Worm (Caenorhabditis elegans) whole organism, L1 larva: ENCODE results near the gene F58B4.7.
A peak's percentile ranks its signal among the peaks of the same experiment; 100 is the strongest.

Experiments used
- C04F5.9 ChIP-seq: sonication (generic microtip); optimal IDR thresholded peaks from 2 replicates; lab custom pipeline; 2016; ENCODE audit warnings: missing genetic modification characterization, missing compliant biosample characterization
- C16A3.4 ChIP-seq: fragments of 150-350 bp; optimal IDR thresholded peaks from 2 replicates; lab custom pipeline; 2014; ENCODE audit warnings: missing biosample characterization, missing genetic modification characterization
- C34B4.2 ChIP-seq: sonication (generic microtip); optimal IDR thresholded peaks from 2 replicates; lab custom pipeline; 2017; ENCODE audit warnings: mild to moderate bottlenecking, missing genetic modification characterization, missing compliant biosample characterization
- F16B12.6 ChIP-seq: fragments of 150-350 bp; optimal IDR thresholded peaks from 2 replicates; lab custom pipeline; 2014; ENCODE audit warnings: missing biosample characterization, missing genetic modification characterization
- Y116A8C.19 ChIP-seq: sonication (generic microtip); optimal IDR thresholded peaks from 2 replicates; lab custom pipeline; 2016; ENCODE audit warnings: missing compliant biosample characterization, missing genetic modification characterization, borderline replicate concordance
- aly-2 ChIP-seq: fragments of 150-350 bp; optimal IDR thresholded peaks from 2 replicates; lab custom pipeline; 2014; ENCODE audit warnings: missing biosample characterization, missing genetic modification characterization
- ceh-88 ChIP-seq: fragments of 200-800 bp; sonication (Bioruptor generic); IDR thresholded peaks from 2 replicates; pipeline ENCODE4 v1.3.6; 2022; ENCODE audit warnings: missing genetic modification characterization, missing compliant biosample characterization
- dpl-1 ChIP-seq, 3 experiments: fragments of 150-350 bp in 2 of 3; sonication (generic microtip) in 1 of 3; optimal IDR thresholded peaks; 2 replicates each; lab custom pipeline; 2014 to 2017; ENCODE audit warnings: missing biosample characterization in 3 of 3, missing genetic modification characterization in 3 of 3, missing genetic modification reagents in 3 of 3
- efl-1 ChIP-seq, 4 experiments: fragments of 150-350 bp; optimal IDR thresholded peaks in 3 of 4; peaks in 1 of 4; 1 replicate in 1 of 4; 2 replicates in 3 of 4; lab custom pipeline; 2014; ENCODE audit warnings: missing biosample characterization in 2 of 4, missing genetic modification characterization in 2 of 4, missing genetic modification reagents in 2 of 4
- egl-13 ChIP-seq: sonication (generic microtip); optimal IDR thresholded peaks from 2 replicates; lab custom pipeline; 2016; ENCODE audit warnings: missing genotype, missing genetic modification reagents, missing genetic modification characterization, missing compliant biosample characterization
- egl-27 ChIP-seq, 2 experiments: fragments of 150-350 bp in 1 of 2; sonication (generic microtip); optimal IDR thresholded peaks; 3 replicates each; lab custom pipeline; 2017 to 2018; ENCODE audit warnings: missing biosample characterization in 2 of 2, missing genetic modification characterization in 2 of 2, missing genetic modification reagents in 2 of 2
- elt-2 ChIP-seq: sonication (generic microtip); optimal IDR thresholded peaks from 2 replicates; lab custom pipeline; 2016; ENCODE audit warnings: missing genetic modification characterization, mild to moderate bottlenecking, inconsistent platforms, missing compliant biosample characterization, missing genetic modification reagents
- ets-5 ChIP-seq: fragments of 200-800 bp; sonication (Bioruptor generic); IDR thresholded peaks from 2 replicates; pipeline ENCODE4 v1.3.6; 2022; ENCODE audit warnings: missing genetic modification characterization, missing compliant biosample characterization
- fkh-8 ChIP-seq: sonication (generic microtip); optimal IDR thresholded peaks from 2 replicates; lab custom pipeline; 2016; ENCODE audit warnings: mild to moderate bottlenecking, missing genetic modification characterization, missing compliant biosample characterization
- grh-1 ChIP-seq: fragments of 200-800 bp; sonication (Bioruptor generic); IDR thresholded peaks from 2 replicates; pipeline ENCODE4 v1.3.6; 2022; ENCODE audit warnings: missing genetic modification reagents, missing genetic modification characterization, missing compliant biosample characterization
- hpl-2 ChIP-seq: fragments of 150-350 bp; optimal IDR thresholded peaks from 2 replicates; lab custom pipeline; 2014; ENCODE audit warnings: missing biosample characterization, missing genetic modification reagents, missing genetic modification characterization
- irx-1 ChIP-seq: sonication (generic microtip); optimal IDR thresholded peaks from 2 replicates; lab custom pipeline; 2016; ENCODE audit warnings: missing genetic modification characterization, missing compliant biosample characterization
- lin-35 ChIP-seq, 2 experiments: fragments of 150-350 bp; optimal IDR thresholded peaks; 2 replicates each; lab custom pipeline; 2014; ENCODE audit warnings: missing biosample characterization in 2 of 2, missing genetic modification characterization in 2 of 2, missing genetic modification reagents in 2 of 2
- lir-3 ChIP-seq: sonication (generic microtip); optimal IDR thresholded peaks from 2 replicates; lab custom pipeline; 2016; ENCODE audit warnings: mild to moderate bottlenecking, missing genetic modification characterization, moderate library complexity, missing compliant biosample characterization; ENCODE audit not compliant: poor library complexity
- lsy-2 ChIP-seq, 2 experiments: fragments of 150-350 bp; optimal IDR thresholded peaks; 2 replicates each; lab custom pipeline; 2014; ENCODE audit warnings: missing biosample characterization in 2 of 2, missing genetic modification characterization in 2 of 2
- mep-1 ChIP-seq: fragments of 150-350 bp; optimal IDR thresholded peaks from 2 replicates; lab custom pipeline; 2014; ENCODE audit warnings: missing biosample characterization, missing genetic modification characterization
- nhr-19 ChIP-seq: fragments of 200-800 bp; sonication (Bioruptor generic); conservative IDR thresholded peaks from 2 replicates; pipeline ENCODE4 v1.3.6; 2022; ENCODE audit warnings: missing genetic modification characterization, missing compliant biosample characterization
- nhr-20 ChIP-seq: sonication (generic microtip); optimal IDR thresholded peaks from 2 replicates; lab custom pipeline; 2016; ENCODE audit warnings: mild to moderate bottlenecking, missing genetic modification characterization, missing compliant biosample characterization
- nhr-28 ChIP-seq: fragments of 150-350 bp; optimal IDR thresholded peaks from 2 replicates; lab custom pipeline; 2014; ENCODE audit warnings: missing biosample characterization, missing genetic modification characterization
- nhr-47 ChIP-seq: sonication (generic microtip); optimal IDR thresholded peaks from 2 replicates; lab custom pipeline; 2016; ENCODE audit warnings: mild to moderate bottlenecking, missing genetic modification characterization, moderate library complexity, missing compliant biosample characterization
- nhr-71 ChIP-seq: sonication (generic microtip); optimal IDR thresholded peaks from 2 replicates; lab custom pipeline; 2016; ENCODE audit warnings: mild to moderate bottlenecking, missing genetic modification characterization, moderate library complexity, missing compliant biosample characterization
- nhr-84 ChIP-seq: sonication (generic microtip); optimal IDR thresholded peaks from 2 replicates; lab custom pipeline; 2017; ENCODE audit warnings: missing biosample characterization, missing genetic modification characterization
- nhr-85 ChIP-seq: sonication (generic microtip); peaks from one replicate; lab custom pipeline; 2016; ENCODE audit warnings: missing genetic modification characterization, inconsistent platforms, missing compliant biosample characterization
- nhr-90 ChIP-seq: sonication (generic microtip); optimal IDR thresholded peaks from 2 replicates; lab custom pipeline; 2016; ENCODE audit warnings: mild to moderate bottlenecking, missing genetic modification characterization, missing compliant biosample characterization; ENCODE audit not compliant: poor library complexity
- pag-3 ChIP-seq: sonication (generic microtip); optimal IDR thresholded peaks from 2 replicates; lab custom pipeline; 2017; ENCODE audit warnings: missing genetic modification characterization, mild to moderate bottlenecking, missing compliant biosample characterization, antibody characterized with exemption, borderline replicate concordance; ENCODE audit not compliant: insufficient read depth
- rnt-1 ChIP-seq: sonication (generic microtip); optimal IDR thresholded peaks from 2 replicates; lab custom pipeline; 2016; ENCODE audit warnings: mild to moderate bottlenecking, missing genetic modification characterization, moderate library complexity, missing compliant biosample characterization
- snpc-4 ChIP-seq: fragments of 150-350 bp; optimal IDR thresholded peaks from 2 replicates; lab custom pipeline; 2014; ENCODE audit warnings: missing biosample characterization, missing genetic modification characterization
- snu-23 ChIP-seq: sonication (generic microtip); optimal IDR thresholded peaks from 2 replicates; lab custom pipeline; 2016; ENCODE audit warnings: missing genetic modification characterization, missing compliant biosample characterization
- sptf-1 ChIP-seq: fragments of 150-350 bp; optimal IDR thresholded peaks from 2 replicates; lab custom pipeline; 2014; ENCODE audit warnings: missing biosample characterization, missing genetic modification characterization
- tbx-2 ChIP-seq: sonication (generic microtip); optimal IDR thresholded peaks from 2 replicates; lab custom pipeline; 2016; ENCODE audit warnings: missing genetic modification characterization, missing compliant biosample characterization
- unc-86 ChIP-seq: sonication (generic microtip); optimal IDR thresholded peaks from 2 replicates; lab custom pipeline; 2016; ENCODE audit warnings: missing genetic modification characterization, missing compliant biosample characterization
- xbp-1 ChIP-seq: sonication (generic microtip); optimal IDR thresholded peaks from 2 replicates; lab custom pipeline; 2016; ENCODE audit warnings: missing genetic modification characterization, missing compliant biosample characterization
- ztf-4 ChIP-seq: fragments of 150-350 bp; optimal IDR thresholded peaks from 2 replicates; lab custom pipeline; 2014; ENCODE audit warnings: missing biosample characterization, missing genetic modification characterization

The F58B4.7 gene

ce11 chrV:10955681-10956476 is 32.8 kb upstream of the F58B4.7 start, which contains the start of gene F17C11.13:
Gene F17C11.13 (plus strand): TSS chrV:10955923.
- TF ChIP-seq efl-1 (optimal IDR thresholded peaks at IDR 0.05; lab: Kevin White, UChicago) (no peak), efl-1 (GFP tag; optimal IDR thresholded peaks at IDR 0.05 in 1 of 2; lab: Kevin White, UChicago) (peak in 1 of 2 experiments; percentile 34), elt-2 (tag; lab: Kevin White, UChicago) (peak; percentile 11), tbx-2 (tag; lab: Kevin White, UChicago) (no peak), ets-5 (GFP tag; lab: Robert Waterston, UW) (no peak)

- no peak for TF ChIP-seq sptf-1 (tag; lab: Kevin White, UChicago)
- TF ChIP-seq hpl-2 = no peak
- TF ChIP-seq efl-1 (optimal IDR thresholded peaks at IDR 0.05; lab: Kevin White, UChicago) = no peak
- TF ChIP-seq efl-1 (GFP tag; optimal IDR thresholded peaks at IDR 0.05 in 1 of 2; lab: Kevin White, UChicago) = no peak
- TF ChIP-seq C34B4.2 (tag; lab: Kevin White, UChicago) = no peak
- no peak for TF ChIP-seq aly-2 (tag; lab: Kevin White, UChicago)
- no peak for TF ChIP-seq irx-1 (tag; lab: Kevin White, UChicago)
- TF ChIP-seq nhr-71 (tag; lab: Kevin White, UChicago) = no peak
Measured at ce11 chrV:10954832-10955231, 31.7 kb upstream of the F58B4.7 start, which contains the start of gene F17C11.6. Gene F17C11.6 (plus strand): TSS chrV:10955121.

- TF ChIP-seq unc-86 (tag; lab: Kevin White, UChicago) (no peak), pag-3 (tag; lab: Kevin White, UChicago) (no peak), nhr-85 (tag; lab: Kevin White, UChicago) (no peak), nhr-84 (tag; lab: Kevin White, UChicago) (no peak), nhr-90 (no peak)
- TF ChIP-seq, all 84 proteins: peak for 0
Measured at ce11 chrV:10954334-10954733, 31.2 kb upstream of the F58B4.7 start, which contains the start of gene clec-221. Gene clec-221 (minus strand): TSS chrV:10954434.

- TF ChIP-seq nhr-20 (tag; lab: Kevin White, UChicago) (peak; percentile 41), snu-23 (GFP tag; lab: Kevin White, UChicago) (peak; percentile 38), lin-35 (GFP tag; optimal IDR thresholded peaks at IDR 0.05; lab: Kevin White, UChicago) (peak in 1 of 2 experiments; percentile 19), xbp-1 (tag; lab: Kevin White, UChicago) (peak; percentile 4), nhr-71 (tag; lab: Kevin White, UChicago) (peak; percentile 67), nhr-47 (peak; percentile 47), ceh-88 (GFP tag; lab: Robert Waterston, UW) (0 out of 2 replicates have a peak, but pooled peaks have one; percentile 21), nhr-90 (peak; percentile 34), mep-1 (no peak), ets-5 (GFP tag; lab: Robert Waterston, UW) (no peak), C04F5.9 (no peak), ztf-4 (tag; lab: Kevin White, UChicago) (peak; percentile 19), lir-3 (peak; percentile 50), nhr-85 (tag; lab: Kevin White, UChicago) (peak; percentile 51), dpl-1 (GFP tag; optimal IDR thresholded peaks at IDR 0.05; lab: Kevin White, UChicago) (no peak), efl-1 (optimal IDR thresholded peaks at IDR 0.05; lab: Kevin White, UChicago) (peak in 1 of 2 experiments; percentile 4), efl-1 (GFP tag; optimal IDR thresholded peaks at IDR 0.05 in 1 of 2; lab: Kevin White, UChicago) (peak in 1 of 2 experiments; percentile 80), nhr-19 (GFP tag; lab: Robert Waterston, UW) (0 out of 2 replicates have a peak, but pooled peaks have one; percentile 20)
Measured at ce11 chrV:10953471-10954155, 30.5 kb upstream of the F58B4.7 start.

ce11 chrV:10951655-10952278 is 28.6 kb upstream of the F58B4.7 start, which contains the start of gene F17C11.4:
Gene F17C11.4 (plus strand): TSS chrV:10951860.
- TF ChIP-seq tbx-2 (tag; lab: Kevin White, UChicago) (peak; percentile 88), lsy-2 (tag; optimal IDR thresholded peaks at IDR 0.05; lab: Kevin White, UChicago) (peak; percentile 80 to 81), grh-1 (GFP tag; lab: Robert Waterston, UW) (no peak), snu-23 (GFP tag; lab: Kevin White, UChicago) (peak; percentile 95), C04F5.9 (peak; percentile 25), snpc-4 (tag; lab: Kevin White, UChicago) (peak; percentile 71), Y116A8C.19 (tag; lab: Kevin White, UChicago) (no peak), F16B12.6 (tag; lab: Kevin White, UChicago) (no peak), nhr-28 (tag; lab: Kevin White, UChicago) (no peak), egl-13 (peak; percentile 61), pag-3 (tag; lab: Kevin White, UChicago) (peak; percentile 70), rnt-1 (tag; lab: Kevin White, UChicago) (peak; percentile 77), C16A3.4 (tag; lab: Kevin White, UChicago) (peak; percentile 66), egl-27 (tag; optimal IDR thresholded peaks at IDR 0.05; lab: Kevin White, UChicago) (peak; percentile 59 to 60), fkh-8 (peak; percentile 71), xbp-1 (tag; lab: Kevin White, UChicago) (peak; percentile 74)
